Worm (Caenorhabditis elegans): ENCODE data around the gene col-171.

col-171 gene

ce11 chrX:6333998-6334397, at the start of gene col-171:
Gene col-171, plus strand, starts transcription at chrX:6334298.
- no peak for TF ChIP-seq efl-1 (optimal IDR thresholded peaks at IDR 0.05)
- peak in 1 of 2 experiments; percentile 22 for TF ChIP-seq efl-1 (GFP tag; optimal IDR thresholded peaks at IDR 0.05 in 1 of 2)
- TF ChIP-seq nhr-85 (tag), result no peak

ce11 chrX:6286154-6286553, 47.9 kb upstream of the col-171 start:
- TF ChIP-seq unc-98 (GFP tag; IDR thresholded peaks at IDR 0.05) (no peak), nhr-12 (tag; optimal IDR thresholded peaks at IDR 0.05) (no peak), fos-1 (tag; optimal IDR thresholded peaks at IDR 0.05) (no peak), zag-1 (tag; optimal IDR thresholded peaks at IDR 0.05) (no peak), lin-39 (tag; optimal IDR thresholded peaks at IDR 0.05) (no peak)

DNA sequence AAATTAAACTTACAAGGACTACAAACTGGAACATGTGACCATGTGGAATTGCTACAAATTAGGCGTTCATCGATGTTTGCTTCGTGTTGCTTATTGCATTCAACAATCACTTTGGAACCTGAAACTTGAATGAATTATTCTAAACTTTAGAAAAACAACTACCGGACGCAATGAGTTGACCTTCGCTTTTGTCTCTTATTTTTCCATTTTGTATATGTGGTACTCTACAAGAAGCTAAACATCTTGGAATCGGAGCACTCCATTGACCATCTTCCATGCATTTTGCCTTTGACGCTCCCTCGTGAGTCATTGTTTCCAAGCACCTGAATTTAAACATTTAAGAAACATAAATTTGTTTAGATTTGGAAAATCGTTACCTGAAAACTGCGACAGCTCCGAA, 45.1 kb upstream of the col-171 start:
- TF ChIP-seq fkh-4 (tag; optimal IDR thresholded peaks at IDR 0.05; ENCODE audit: borderline replicate concordance) (no peak), alr-1 (tag; optimal IDR thresholded peaks at IDR 0.05; ENCODE audit: borderline replicate concordance) (no peak), ztf-4 (tag; optimal IDR thresholded peaks at IDR 0.05) (no peak), ceh-8 (GFP tag; optimal IDR thresholded peaks at IDR 0.05) (no peak)

- TF ChIP-seq lin-13 (GFP tag; optimal IDR thresholded peaks at IDR 0.05) (no peak), sup-37 (GFP tag; optimal IDR thresholded peaks at IDR 0.05) (no peak)
Observed at ce11 chrX:6291632-6292031, 42.5 kb upstream of the col-171 start, which contains the start of gene lev-9. Gene lev-9, minus strand, starts transcription at chrX:6291732.

ce11 chrX:6292143-6292542, 42.0 kb upstream of the col-171 start:
- TF ChIP-seq nhr-85 (tag) (peak; percentile 70), zag-1 (tag; optimal IDR thresholded peaks at IDR 0.05) (no peak), unc-30 (tag; optimal IDR thresholded peaks at IDR 0.05) (no peak), ces-1 (GFP tag; optimal IDR thresholded peaks at IDR 0.05) (no peak), nhr-90 (tag; optimal IDR thresholded peaks at IDR 0.05; ENCODE audit: poor library complexity) (peak; percentile 53), pax-3 (tag; optimal IDR thresholded peaks at IDR 0.05) (no peak), ama-1 (optimal IDR thresholded peaks at IDR 0.05) (no peak), sox-4 (tag; optimal IDR thresholded peaks at IDR 0.05) (no peak), sup-37 (GFP tag; optimal IDR thresholded peaks at IDR 0.05) (no peak), ceh-82 (tag; optimal IDR thresholded peaks at IDR 0.05) (peak in 2 of 3 experiments; percentile 10 to 38), tbx-2 (tag; optimal IDR thresholded peaks at IDR 0.05) (peak; percentile 33), nhr-237 (tag; optimal IDR thresholded peaks at IDR 0.05) (no peak), nhr-28 (tag; optimal IDR thresholded peaks at IDR 0.05) (no peak), isw-1 (GFP tag; IDR thresholded peaks at IDR 0.05) (no peak), elt-3 (tag; optimal IDR thresholded peaks at IDR 0.05) (peak in 1 of 6 experiments; percentile 31), ceh-88 (GFP tag; IDR thresholded peaks at IDR 0.05) (0 out of 2 replicates have a peak, but pooled peaks have one; percentile 9), dsc-1 (tag; optimal IDR thresholded peaks at IDR 0.05) (peak; percentile 59), mep-1 (tag; optimal IDR thresholded peaks at IDR 0.05) (peak; percentile 62), nhr-19 (GFP tag; conservative IDR thresholded peaks at IDR 0.05) (peak; percentile 65), skn-1 (tag; optimal IDR thresholded peaks at IDR 0.05) (peak; percentile 41), fos-1 (tag; optimal IDR thresholded peaks at IDR 0.05) (no peak), nhr-20 (tag; optimal IDR thresholded peaks at IDR 0.05) (peak; percentile 39), C16A3.4 (tag; optimal IDR thresholded peaks at IDR 0.05) (peak; percentile 36), nhr-11 (tag; optimal IDR thresholded peaks at IDR 0.05) (no peak), nhr-47 (tag; optimal IDR thresholded peaks at IDR 0.05) (peak; percentile 75), vab-15 (tag; optimal IDR thresholded peaks at IDR 0.05) (no peak), pqm-1 (tag; optimal IDR thresholded peaks at IDR 0.05) (no peak), unc-86 (tag; optimal IDR thresholded peaks at IDR 0.05) (no peak), jun-1 (tag; optimal IDR thresholded peaks at IDR 0.05) (peak; percentile 14), snu-23 (GFP tag; optimal IDR thresholded peaks at IDR 0.05) (peak; percentile 68), egl-13 (tag; optimal IDR thresholded peaks at IDR 0.05) (peak; percentile 31), efl-3 (GFP tag; optimal IDR thresholded peaks at IDR 0.05) (no peak), unc-130 (tag; optimal IDR thresholded peaks at IDR 0.05) (peak; percentile 19), efl-1 (optimal IDR thresholded peaks at IDR 0.05) (peak; percentile 2 to 9), efl-1 (GFP tag; optimal IDR thresholded peaks at IDR 0.05 in 1 of 2) (no peak), mef-2 (tag; optimal IDR thresholded peaks at IDR 0.05) (no peak), rnt-1 (tag; optimal IDR thresholded peaks at IDR 0.05) (peak; percentile 41), lin-15B (tag; optimal IDR thresholded peaks at IDR 0.05) (no peak), ztf-4 (tag; optimal IDR thresholded peaks at IDR 0.05) (no peak)
